Fruit fly (Drosophila melanogaster) whole organism, embryonic: ENCODE data around the gene CG33269.

Source experiments
- Adf1 ChIP-seq: fragments of 200-800 bp; sonication (Bioruptor generic); IDR thresholded peaks from 2 replicates; pipeline ENCODE4 v1.3.6; 2022; ENCODE audit warnings: missing biosample characterization, missing genetic modification characterization
- Antp ChIP-seq: fragments of 200-800 bp; sonication (Bioruptor generic); optimal IDR thresholded peaks from 3 replicates; lab custom pipeline; 2016; ENCODE audit warnings: missing biosample characterization, missing genetic modification characterization
- Bdp1 ChIP-seq: fragments of 200-800 bp; sonication (Bioruptor generic); optimal IDR thresholded peaks from 3 replicates; lab custom pipeline; 2016; ENCODE audit warnings: missing biosample characterization, missing genetic modification characterization
- CG10209 ChIP-seq: fragments of 200-800 bp; sonication (Bioruptor generic); optimal IDR thresholded peaks from 3 replicates; lab custom pipeline; 2017; ENCODE audit warnings: missing biosample characterization, mild to moderate bottlenecking, missing genetic modification characterization, missing genetic modification reagents
- CG1024 ChIP-seq: fragments of 200-800 bp; sonication (Bioruptor generic); IDR thresholded peaks from 2 replicates; pipeline ENCODE4 v1.3.6; 2022; ENCODE audit warnings: missing biosample characterization, missing genetic modification characterization
- CG10366 ChIP-seq: fragments of 200-800 bp; sonication (Bioruptor generic); IDR thresholded peaks from 2 replicates; pipeline ENCODE4 v1.3.6; 2022; ENCODE audit warnings: missing biosample characterization, missing genetic modification characterization
- CG10462 ChIP-seq: fragments of 200-800 bp; sonication (Bioruptor generic); optimal IDR thresholded peaks from 2 replicates; lab custom pipeline; 2016; ENCODE audit warnings: missing biosample characterization, missing genetic modification characterization
- CG11093 ChIP-seq: fragments of 200-800 bp; sonication (Bioruptor generic); IDR thresholded peaks from 3 replicates; pipeline ENCODE4 v1.3.6; 2022; ENCODE audit warnings: missing biosample characterization, missing genetic modification characterization
- CG12659 ChIP-seq: fragments of 200-800 bp; sonication (Bioruptor generic); optimal IDR thresholded peaks from 3 replicates; lab custom pipeline; 2017; ENCODE audit warnings: mild to moderate bottlenecking, missing biosample characterization, missing genetic modification reagents, missing genetic modification characterization
- CG12769 ChIP-seq: fragments of 200-800 bp; sonication (Bioruptor generic); optimal IDR thresholded peaks from 2 replicates; lab custom pipeline; 2019; ENCODE audit warnings: missing biosample characterization, mild to moderate bottlenecking, missing genetic modification characterization, moderate library complexity
- CG13624 ChIP-seq: fragments of 200-800 bp; sonication (Bioruptor generic); optimal IDR thresholded peaks from 2 replicates; lab custom pipeline; 2016; ENCODE audit warnings: missing biosample characterization, missing genetic modification characterization
- CG14667 ChIP-seq: fragments of 200-800 bp; sonication (Bioruptor generic); IDR thresholded peaks from 2 replicates; pipeline ENCODE4 v1.3.6; 2022; ENCODE audit warnings: missing biosample characterization, missing genetic modification characterization
- CG17328 ChIP-seq: fragments of 200-800 bp; sonication (Bioruptor generic); IDR thresholded peaks from 2 replicates; pipeline ENCODE4 v1.3.6; 2022; ENCODE audit warnings: missing biosample characterization, missing genetic modification characterization
- CG18764 ChIP-seq: fragments of 200-800 bp; sonication (Bioruptor generic); optimal IDR thresholded peaks from 3 replicates; lab custom pipeline; 2016; ENCODE audit warnings: missing biosample characterization, missing genetic modification characterization
- CG33213 ChIP-seq: fragments of 200-800 bp; sonication (Bioruptor generic); optimal IDR thresholded peaks from 3 replicates; lab custom pipeline; 2016; ENCODE audit warnings: missing biosample characterization, missing genetic modification characterization
- CG4282 ChIP-seq: fragments of 200-800 bp; sonication (Bioruptor generic); optimal IDR thresholded peaks from 2 replicates; lab custom pipeline; 2016; ENCODE audit warnings: missing biosample characterization, missing genetic modification characterization
- CG7372 ChIP-seq: fragments of 200-800 bp; sonication (Bioruptor generic); IDR thresholded peaks from 2 replicates; pipeline ENCODE4 v1.3.6; 2022; ENCODE audit warnings: missing biosample characterization, missing genetic modification characterization
- CG8290 ChIP-seq, 3 experiments: fragments of 200-800 bp; sonication (Bioruptor generic); optimal IDR thresholded peaks; 2 replicates each; lab custom pipeline; 2016 to 2019; ENCODE audit warnings: missing biosample characterization in 3 of 3, missing genetic modification characterization in 3 of 3, mild to moderate bottlenecking in 2 of 3, moderate library complexity in 1 of 3
- Dip3 ChIP-seq: fragments of 200-800 bp; sonication (Bioruptor generic); optimal IDR thresholded peaks from 3 replicates; lab custom pipeline; 2016; ENCODE audit warnings: missing biosample characterization, missing genetic modification characterization
- GATAe ChIP-seq: fragments of 200-800 bp; sonication (Bioruptor generic); conservative IDR thresholded peaks from 2 replicates; pipeline ENCODE4 v1.3.6; 2022; ENCODE audit warnings: missing biosample characterization, missing genetic modification characterization
- H15 ChIP-seq: fragments of 200-800 bp; sonication (Bioruptor generic); IDR thresholded peaks from 3 replicates; pipeline ENCODE4 v1.3.6; 2022; ENCODE audit warnings: missing biosample characterization, missing genetic modification characterization
- HmgD ChIP-seq: fragments of 200-800 bp; sonication (Bioruptor generic); optimal IDR thresholded peaks from 3 replicates; lab custom pipeline; 2016; ENCODE audit warnings: missing biosample characterization, missing genetic modification characterization
- Hr39 ChIP-seq: fragments of >200 bp; optimal IDR thresholded peaks from 2 replicates; lab custom pipeline; 2017
- Jarid2 ChIP-seq: fragments of 200-800 bp; sonication (Bioruptor generic); optimal IDR thresholded peaks from 3 replicates; lab custom pipeline; 2017; ENCODE audit warnings: mild to moderate bottlenecking, missing biosample characterization, missing genetic modification reagents, missing genetic modification characterization
- NC2β ChIP-seq: fragments of 200-800 bp; sonication (Bioruptor generic); optimal IDR thresholded peaks from 2 replicates; lab custom pipeline; 2016; ENCODE audit warnings: missing biosample characterization, missing genetic modification characterization
- Ptx1 ChIP-seq: fragments of 200-800 bp; sonication (Bioruptor generic); IDR thresholded peaks from 2 replicates; pipeline ENCODE4 v1.3.6; 2022; ENCODE audit warnings: missing biosample characterization, missing genetic modification characterization
- Rx ChIP-seq: fragments of 200-800 bp; sonication (Bioruptor generic); IDR thresholded peaks from 2 replicates; pipeline ENCODE4 v1.3.6; 2022; ENCODE audit warnings: missing biosample characterization, missing genetic modification characterization
- Scr ChIP-seq: fragments of 200-800 bp; sonication (Bioruptor generic); IDR thresholded peaks from 2 replicates; pipeline ENCODE4 v1.3.6; 2022; ENCODE audit warnings: missing biosample characterization, missing genetic modification characterization; ENCODE audit not compliant: partially characterized antibody
- Xrp1 ChIP-seq: fragments of 200-800 bp; sonication (Bioruptor generic); IDR thresholded peaks from 2 replicates; pipeline ENCODE4 v1.3.6; 2022; ENCODE audit warnings: missing biosample characterization, missing genetic modification characterization
- croc ChIP-seq: fragments of 200-800 bp; sonication (Bioruptor generic); conservative IDR thresholded peaks from 3 replicates; pipeline ENCODE4 v1.3.6; 2022; ENCODE audit warnings: missing biosample characterization, missing genetic modification characterization
- crol ChIP-seq: fragments of 200-800 bp; sonication (Bioruptor generic); IDR thresholded peaks from 2 replicates; pipeline ENCODE4 v1.3.6; 2022; ENCODE audit warnings: missing biosample characterization, missing genetic modification characterization
- crp ChIP-seq, 2 experiments: fragments of 200-800 bp; sonication (Bioruptor generic); optimal IDR thresholded peaks; 2 replicates in 1 of 2; 3 replicates in 1 of 2; lab custom pipeline; 2017; ENCODE audit warnings: missing biosample characterization in 2 of 2, missing genetic modification characterization in 2 of 2, mild to moderate bottlenecking in 1 of 2, moderate library complexity in 1 of 2
- da ChIP-seq: fragments of 200-800 bp; sonication (Bioruptor generic); optimal IDR thresholded peaks from 2 replicates; lab custom pipeline; 2016; ENCODE audit warnings: missing biosample characterization, missing genetic modification characterization
- dati ChIP-seq: fragments of 200-800 bp; sonication (Bioruptor generic); IDR thresholded peaks from 2 replicates; pipeline ENCODE4 v1.3.6; 2022; ENCODE audit warnings: missing biosample characterization, missing genetic modification characterization
- dysf ChIP-seq: fragments of 200-800 bp; sonication (Bioruptor generic); IDR thresholded peaks from 3 replicates; pipeline ENCODE4 v1.3.6; 2022; ENCODE audit warnings: missing biosample characterization, missing genetic modification characterization
- ems ChIP-seq: fragments of 200-800 bp; sonication (Bioruptor generic); optimal IDR thresholded peaks from 3 replicates; lab custom pipeline; 2016; ENCODE audit warnings: missing biosample characterization, missing genetic modification characterization
- exex ChIP-seq: fragments of 200-800 bp; sonication (Bioruptor generic); optimal IDR thresholded peaks from 4 replicates; lab custom pipeline; 2018; ENCODE audit warnings: missing biosample characterization, mild to moderate bottlenecking, missing genetic modification characterization, moderate library complexity
- eyg ChIP-seq: fragments of 200-800 bp; sonication (Bioruptor generic); optimal IDR thresholded peaks from 3 replicates; lab custom pipeline; 2016; ENCODE audit warnings: missing biosample characterization, missing genetic modification characterization
- ftz-f1 ChIP-seq: fragments of 200-800 bp; sonication (Bioruptor generic); optimal IDR thresholded peaks from 2 replicates; lab custom pipeline; 2016; ENCODE audit warnings: missing biosample characterization, missing genetic modification characterization
- gce ChIP-seq: fragments of 200-800 bp; sonication (Bioruptor generic); IDR thresholded peaks from 3 replicates; pipeline ENCODE4 v1.3.6; 2022; ENCODE audit warnings: missing biosample characterization, missing genetic modification characterization
- gcm2 ChIP-seq: fragments of 200-800 bp; sonication (Bioruptor generic); optimal IDR thresholded peaks from 2 replicates; lab custom pipeline; 2016; ENCODE audit warnings: missing biosample characterization, missing genetic modification characterization
- inv ChIP-seq: fragments of 200-800 bp; sonication (Bioruptor generic); IDR thresholded peaks from 2 replicates; pipeline ENCODE4 v1.3.6; 2022; ENCODE audit warnings: missing biosample characterization, missing genetic modification characterization; ENCODE audit not compliant: partially characterized antibody
- kni ChIP-seq: fragments of 200-800 bp; sonication (Bioruptor generic); optimal IDR thresholded peaks from 3 replicates; lab custom pipeline; 2017; ENCODE audit warnings: mild to moderate bottlenecking, missing biosample characterization, missing genetic modification reagents, missing genetic modification characterization
- mirr ChIP-seq: fragments of 200-800 bp; sonication (Bioruptor generic); optimal IDR thresholded peaks from 3 replicates; lab custom pipeline; 2018; ENCODE audit warnings: missing biosample characterization, mild to moderate bottlenecking, missing genetic modification characterization
- scrt ChIP-seq: fragments of 200-800 bp; sonication (Bioruptor generic); optimal IDR thresholded peaks from 2 replicates; lab custom pipeline; 2018; ENCODE audit warnings: missing biosample characterization, mild to moderate bottlenecking, missing genetic modification characterization, moderate library complexity
- sisA ChIP-seq: fragments of 200-800 bp; sonication (Bioruptor generic); IDR thresholded peaks from 2 replicates; pipeline ENCODE4 v1.3.6; 2022; ENCODE audit warnings: missing biosample characterization, missing genetic modification characterization
- sr ChIP-seq: fragments of 200-800 bp; sonication (Bioruptor generic); IDR thresholded peaks from 3 replicates; pipeline ENCODE4 v1.3.6; 2022; ENCODE audit warnings: missing biosample characterization, missing genetic modification characterization
- tap ChIP-seq: fragments of 200-800 bp; optimal IDR thresholded peaks from 3 replicates; lab custom pipeline; 2019; ENCODE audit warnings: missing biosample characterization, mild to moderate bottlenecking, missing genetic modification characterization, moderate library complexity
- tx ChIP-seq: fragments of 200-800 bp; sonication (Bioruptor generic); optimal IDR thresholded peaks from 2 replicates; lab custom pipeline; 2016; ENCODE audit warnings: missing biosample characterization, missing genetic modification characterization
- unpg ChIP-seq: fragments of 200-800 bp; sonication (Bioruptor generic); optimal IDR thresholded peaks from 3 replicates; lab custom pipeline; 2018; ENCODE audit warnings: missing biosample characterization, mild to moderate bottlenecking, missing genetic modification characterization, moderate library complexity
- vvl ChIP-seq: fragments of 200-800 bp; sonication (Bioruptor generic); IDR thresholded peaks from 2 replicates; pipeline ENCODE4 v1.3.6; 2022; ENCODE audit warnings: missing biosample characterization, missing genetic modification characterization

Gene CG33269

dm6 chr3L:11552996-11553671 is 28.9 kb downstream of the CG33269 start (continued):
- no peak for TF ChIP-seq tx (GFP tag; lab: Kevin White, UChicago)
- no peak for TF ChIP-seq H15
- TF ChIP-seq inv: peak; percentile 23; the same call in 1 of the 2 replicates
- no peak for TF ChIP-seq CG7372 (GFP tag; lab: Robert Waterston, UW)
- TF ChIP-seq kni: peak; percentile 97
- TF ChIP-seq Adf1 (GFP tag; lab: Robert Waterston, UW): peak; percentile 84
- peak; percentile 46 for TF ChIP-seq crol (GFP tag; lab: Robert Waterston, UW)
- no peak for TF ChIP-seq GATAe
- peak; percentile 55 for TF ChIP-seq Scr (GFP tag; lab: Robert Waterston, UW)
- TF ChIP-seq HmgD (GFP tag; lab: Kevin White, UChicago): peak; percentile 20
- TF ChIP-seq unpg: peak; percentile 11
- no peak for TF ChIP-seq Bdp1 (GFP tag; lab: Kevin White, UChicago)
- TF ChIP-seq da: no peak
- no peak for TF ChIP-seq eyg (GFP tag; lab: Kevin White, UChicago)
- peak; percentile 43; the same call in 2 of the 3 replicates for TF ChIP-seq gce (GFP tag; lab: Robert Waterston, UW)
- no peak for TF ChIP-seq ems
- TF ChIP-seq sisA (GFP tag; lab: Robert Waterston, UW): no peak
- no peak for TF ChIP-seq CG8290 (GFP tag; optimal IDR thresholded peaks at IDR 0.05; lab: Kevin White, UChicago)
- peak in 1 of 2 experiments; percentile 73 for TF ChIP-seq CG8290 (tag; optimal IDR thresholded peaks at IDR 0.05; lab: Kevin White, UChicago)
- no peak for TF ChIP-seq CG11093 (GFP tag; lab: Robert Waterston, UW)
- TF ChIP-seq Antp (GFP tag; lab: Kevin White, UChicago): no peak
- TF ChIP-seq CG1024 (GFP tag; lab: Robert Waterston, UW): 0 out of 2 replicates have a peak, but pooled peaks have one; percentile 6
- no peak for TF ChIP-seq Xrp1 (GFP tag; lab: Robert Waterston, UW)
- no peak for TF ChIP-seq Ptx1 (GFP tag; lab: Robert Waterston, UW)
- TF ChIP-seq exex (tag; lab: Kevin White, UChicago): no peak
- TF ChIP-seq gcm2 (GFP tag; lab: Kevin White, UChicago): peak; percentile 26
- TF ChIP-seq CG13624: peak; percentile 40
- no peak for TF ChIP-seq dysf (GFP tag; lab: Robert Waterston, UW)
- TF ChIP-seq Hr39 (lab: Kevin White, UChicago): no peak
- TF ChIP-seq ftz-f1: peak; percentile 59
- peak; percentile 5 for TF ChIP-seq CG12659 (GFP tag; lab: Kevin White, UChicago)
- TF ChIP-seq CG10366 (GFP tag; lab: Robert Waterston, UW): no peak
- peak; percentile 18 for TF ChIP-seq tap
- TF ChIP-seq CG17328: 0 out of 2 replicates have a peak, but pooled peaks have one; percentile 11
- no peak for TF ChIP-seq Dip3 (GFP tag; lab: Kevin White, UChicago)
- TF ChIP-seq crp (GFP tag; optimal IDR thresholded peaks at IDR 0.05; lab: Kevin White, UChicago): peak; percentile 79 to 97
- TF ChIP-seq CG10209 (GFP tag; lab: Kevin White, UChicago): no peak
- peak; percentile 96 for TF ChIP-seq Jarid2 (GFP tag; lab: Kevin White, UChicago)
- no peak for TF ChIP-seq Rx (GFP tag; lab: Robert Waterston, UW)
- no peak for TF ChIP-seq CG33213 (GFP tag; lab: Kevin White, UChicago)
- peak; percentile 60; the same call in 2 of the 3 replicates for TF ChIP-seq sr (GFP tag; lab: Robert Waterston, UW)
- peak; percentile 9 for TF ChIP-seq CG4282 (GFP tag; lab: Kevin White, UChicago)
- TF ChIP-seq CG18764 (GFP tag; lab: Kevin White, UChicago): no peak
- no peak for TF ChIP-seq dati (GFP tag; lab: Robert Waterston, UW)
- peak; percentile 85; the same call in 1 of the 2 replicates for TF ChIP-seq vvl (GFP tag; lab: Robert Waterston, UW)
- no peak for TF ChIP-seq CG10462 (GFP tag; lab: Kevin White, UChicago)
- TF ChIP-seq scrt (GFP tag; lab: Kevin White, UChicago): peak; percentile 97
- TF ChIP-seq mirr (GFP tag; lab: Kevin White, UChicago): peak; percentile 59
- TF ChIP-seq NC2β (GFP tag; lab: Kevin White, UChicago): peak; percentile 1
- TF ChIP-seq CG14667 (GFP tag; lab: Robert Waterston, UW): no peak
- TF ChIP-seq croc (GFP tag; lab: Robert Waterston, UW): no peak
- peak; percentile 61 for TF ChIP-seq CG12769
